Worm (Caenorhabditis elegans) whole organism, L2 larva: Measurements from ENCODE around the gene dos-2.

Source experiments
- F13H6.1 ChIP-seq: sonication (generic microtip); optimal IDR thresholded peaks from 2 replicates; lab custom pipeline; 2016; ENCODE audit warnings: missing genetic modification characterization, missing compliant biosample characterization
- R02D3.7 ChIP-seq: fragments of 150-350 bp; optimal IDR thresholded peaks from 2 replicates; lab custom pipeline; 2014; ENCODE audit warnings: missing biosample characterization, missing genetic modification characterization
- Y55F3AM.14 ChIP-seq: fragments of 200-800 bp; sonication (Bioruptor generic); optimal IDR thresholded peaks from 2 replicates; lab custom pipeline; 2018; ENCODE audit warnings: mild to moderate bottlenecking, missing genetic modification characterization, missing compliant biosample characterization
- ama-1 ChIP-seq: fragments of 150-350 bp; optimal IDR thresholded peaks from 2 replicates; lab custom pipeline; 2018; ENCODE audit warnings: inconsistent platforms
- blmp-1 ChIP-seq: sonication (generic microtip); optimal IDR thresholded peaks from 2 replicates; lab custom pipeline; 2017; ENCODE audit warnings: missing genetic modification characterization, mild to moderate bottlenecking, missing compliant biosample characterization, antibody characterized with exemption, moderate library complexity; ENCODE audit not compliant: insufficient read depth
- lsy-2 ChIP-seq, 2 experiments: fragments of 150-350 bp in 1 of 2; sonication (generic microtip) in 1 of 2; optimal IDR thresholded peaks; 2 replicates each; lab custom pipeline; 2014 to 2017; ENCODE audit warnings: missing biosample characterization in 2 of 2, missing genetic modification characterization in 2 of 2
- nhr-11 ChIP-seq: fragments of 150-350 bp; optimal IDR thresholded peaks from 2 replicates; lab custom pipeline; 2014; ENCODE audit warnings: missing biosample characterization, missing genetic modification characterization
- nhr-237 ChIP-seq: fragments of 150-350 bp; optimal IDR thresholded peaks from 2 replicates; lab custom pipeline; 2014; ENCODE audit warnings: missing biosample characterization, missing genetic modification characterization
- nhr-77 ChIP-seq: fragments of 150-350 bp; optimal IDR thresholded peaks from 2 replicates; lab custom pipeline; 2014; ENCODE audit warnings: missing biosample characterization, missing genetic modification characterization
- unc-55 ChIP-seq: fragments of 150-350 bp; sonication (generic microtip); optimal IDR thresholded peaks from 3 replicates; lab custom pipeline; 2014; ENCODE audit warnings: missing biosample characterization, missing genetic modification reagents, missing genetic modification characterization
- unc-62 ChIP-seq: fragments of 150-350 bp; optimal IDR thresholded peaks from 2 replicates; lab custom pipeline; 2014; ENCODE audit warnings: missing biosample characterization, missing genetic modification reagents, missing genetic modification characterization
- zag-1 ChIP-seq: fragments of 150-350 bp; optimal IDR thresholded peaks from 2 replicates; lab custom pipeline; 2014; ENCODE audit warnings: missing biosample characterization, missing genetic modification characterization

DNA sequence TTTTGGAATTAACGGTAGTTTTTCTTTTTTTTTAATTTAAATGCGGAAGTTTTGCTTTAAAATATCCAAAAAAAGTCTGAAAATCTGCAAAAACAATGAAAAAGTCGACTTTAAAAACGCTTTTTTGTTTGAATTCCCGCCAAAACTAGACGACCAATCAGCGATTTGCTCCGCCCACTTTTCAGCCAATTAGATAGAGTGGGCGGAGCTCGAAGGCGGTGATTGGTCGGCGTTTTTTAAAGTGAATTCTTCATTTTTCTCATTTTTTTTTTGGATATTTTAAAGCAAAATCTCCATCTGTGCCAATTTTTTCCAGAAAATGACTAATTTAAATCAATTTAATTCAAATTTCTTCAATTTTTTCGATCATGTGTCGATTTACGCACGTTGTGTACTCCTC, 44.8 kb upstream of the dos-2 start:
- TF ChIP-seq nhr-237 (tag; lab: Kevin White, UChicago) (no peak), unc-62 (GFP tag; lab: Kevin White, UChicago) (no peak), blmp-1 (tag; lab: Kevin White, UChicago) (no peak), F13H6.1 (tag; lab: Kevin White, UChicago) (no peak), zag-1 (tag; lab: Kevin White, UChicago) (no peak), unc-55 (GFP tag; lab: Kevin White, UChicago) (no peak), lsy-2 (tag; optimal IDR thresholded peaks at IDR 0.05; lab: Kevin White, UChicago) (no peak), nhr-11 (tag; lab: Kevin White, UChicago) (no peak), nhr-77 (tag; lab: Kevin White, UChicago) (no peak), Y55F3AM.14 (GFP tag; lab: Kevin White, UChicago) (no peak), ama-1 (lab: Kevin White, UChicago) (no peak), R02D3.7 (tag; lab: Kevin White, UChicago) (no peak)
